Worm (Caenorhabditis elegans) whole organism, young adult: ENCODE results near the gene nep-20.

Experiments used
- C17E4.6 ChIP-seq: fragments of 200-800 bp; sonication (Bioruptor generic); IDR thresholded peaks from 2 replicates; pipeline ENCODE4 v1.3.6; 2022; ENCODE audit warnings: missing genetic modification reagents, missing genetic modification characterization, missing compliant biosample characterization
- D2030.7 ChIP-seq: fragments of 200-800 bp; sonication (Bioruptor generic); IDR thresholded peaks from 2 replicates; pipeline ENCODE4 v1.3.6; 2022; ENCODE audit warnings: missing genetic modification reagents, missing genetic modification characterization, missing compliant biosample characterization
- F22D6.2 ChIP-seq: sonication (generic microtip); optimal IDR thresholded peaks from 2 replicates; lab custom pipeline; 2016; ENCODE audit warnings: mild to moderate bottlenecking, missing genetic modification characterization, missing compliant biosample characterization
- F52B5.7 ChIP-seq: sonication (generic microtip); optimal IDR thresholded peaks from 2 replicates; lab custom pipeline; 2016; ENCODE audit warnings: mild to moderate bottlenecking, missing genetic modification characterization, missing compliant biosample characterization
- F57C9.4 ChIP-seq: sonication (generic microtip); optimal IDR thresholded peaks from 2 replicates; lab custom pipeline; 2017; ENCODE audit warnings: mild to moderate bottlenecking, missing genetic modification characterization, missing compliant biosample characterization
- K11D2.4 ChIP-seq: fragments of 200-800 bp; sonication (Bioruptor generic); IDR thresholded peaks from 2 replicates; pipeline ENCODE4 v1.3.6; 2022; ENCODE audit warnings: missing genetic modification reagents, missing genetic modification characterization, missing compliant biosample characterization
- Y53F4B.3 ChIP-seq: fragments of 200-800 bp; sonication (Bioruptor generic); IDR thresholded peaks from 2 replicates; pipeline ENCODE4 v1.3.6; 2022; ENCODE audit warnings: missing genetic modification reagents, missing genetic modification characterization, missing compliant biosample characterization
- Y53G8AR.9 ChIP-seq: fragments of 200-800 bp; sonication (Bioruptor generic); conservative IDR thresholded peaks from 2 replicates; pipeline ENCODE4 v1.3.6; 2022; ENCODE audit warnings: missing genetic modification reagents, missing genetic modification characterization, missing compliant biosample characterization
- aptf-2 ChIP-seq: fragments of 200-800 bp; sonication (Bioruptor generic); conservative IDR thresholded peaks from 2 replicates; pipeline ENCODE4 v1.3.6; 2022; ENCODE audit warnings: missing genetic modification reagents, missing genetic modification characterization, missing compliant biosample characterization
- aptf-3 ChIP-seq: fragments of 200-800 bp; sonication (Bioruptor generic); IDR thresholded peaks from 2 replicates; pipeline ENCODE4 v1.3.6; 2022; ENCODE audit warnings: missing genetic modification characterization, missing compliant biosample characterization
- athp-1 ChIP-seq: sonication (generic microtip); optimal IDR thresholded peaks from 2 replicates; lab custom pipeline; 2017; ENCODE audit warnings: mild to moderate bottlenecking, missing genetic modification characterization, missing compliant biosample characterization
- attf-5 ChIP-seq: fragments of 200-800 bp; sonication (Bioruptor generic); optimal IDR thresholded peaks from 2 replicates; lab custom pipeline; 2018; ENCODE audit warnings: mild to moderate bottlenecking, missing genetic modification characterization, missing compliant biosample characterization
- attf-6 ChIP-seq: fragments of 200-800 bp; sonication (Bioruptor generic); IDR thresholded peaks from 2 replicates; pipeline ENCODE4 v1.3.6; 2022; ENCODE audit warnings: missing genetic modification reagents, missing genetic modification characterization, missing compliant biosample characterization
- bed-1 ChIP-seq: fragments of 200-800 bp; sonication (Bioruptor generic); IDR thresholded peaks from 2 replicates; pipeline ENCODE4 v1.3.6; 2022; ENCODE audit warnings: missing genetic modification reagents, missing genetic modification characterization, missing compliant biosample characterization
- cebp-1 ChIP-seq, 2 experiments: fragments of 200-800 bp in 1 of 2; sonication (Bioruptor generic) in 1 of 2; sonication (generic microtip) in 1 of 2; IDR thresholded peaks in 1 of 2; optimal IDR thresholded peaks in 1 of 2; 2 replicates each; pipeline versions ENCODE4 v1.3.6 to Lab custom; 2017 to 2022; ENCODE audit warnings: missing compliant biosample characterization in 2 of 2, missing genetic modification characterization in 2 of 2, mild to moderate bottlenecking in 1 of 2, missing genetic modification reagents in 1 of 2, moderate library complexity in 1 of 2
- ceh-27 ChIP-seq: fragments of 200-800 bp; sonication (Bioruptor generic); optimal IDR thresholded peaks from 2 replicates; lab custom pipeline; 2018; ENCODE audit warnings: mild to moderate bottlenecking, missing genetic modification characterization, moderate library complexity, missing compliant biosample characterization
- ceh-40 ChIP-seq: fragments of 200-800 bp; sonication (Bioruptor generic); IDR thresholded peaks from 2 replicates; pipeline ENCODE4 v1.3.6; 2022; ENCODE audit warnings: missing genetic modification characterization, missing compliant biosample characterization
- ceh-58 ChIP-seq: fragments of 200-800 bp; sonication (Bioruptor generic); IDR thresholded peaks from 2 replicates; pipeline ENCODE4 v1.3.6; 2022; ENCODE audit warnings: missing genetic modification characterization, missing compliant biosample characterization
- ceh-91 ChIP-seq: fragments of 200-800 bp; sonication (Bioruptor generic); IDR thresholded peaks from 2 replicates; pipeline ENCODE4 v1.3.6; 2022; ENCODE audit warnings: missing genetic modification reagents, missing genetic modification characterization, missing compliant biosample characterization
- dox-1 ChIP-seq: fragments of 200-800 bp; sonication (Bioruptor generic); IDR thresholded peaks from 2 replicates; pipeline ENCODE4 v1.3.6; 2022; ENCODE audit warnings: missing genetic modification reagents, missing genetic modification characterization, missing compliant biosample characterization
- egl-44 ChIP-seq: fragments of 200-800 bp; sonication (Bioruptor generic); IDR thresholded peaks from 2 replicates; pipeline ENCODE4 v1.3.6; 2022; ENCODE audit warnings: missing genetic modification reagents, missing genetic modification characterization, missing compliant biosample characterization
- ekl-4 ChIP-seq: fragments of 200-800 bp; sonication (Bioruptor generic); IDR thresholded peaks from 2 replicates; pipeline ENCODE4 v1.3.6; 2022; ENCODE audit warnings: missing genetic modification reagents, missing genetic modification characterization, missing compliant biosample characterization
- fkh-3 ChIP-seq: sonication (generic microtip); optimal IDR thresholded peaks from 2 replicates; lab custom pipeline; 2016; ENCODE audit warnings: mild to moderate bottlenecking, missing genetic modification characterization, missing compliant biosample characterization
- gei-17 ChIP-seq: fragments of 200-800 bp; sonication (Bioruptor generic); optimal IDR thresholded peaks from 2 replicates; lab custom pipeline; 2018; ENCODE audit warnings: mild to moderate bottlenecking, missing genetic modification characterization, missing compliant biosample characterization
- him-1 ChIP-seq: sonication (generic microtip); optimal IDR thresholded peaks from 2 replicates; lab custom pipeline; 2016; ENCODE audit warnings: missing genotype, missing genetic modification reagents, missing genetic modification characterization, missing compliant biosample characterization
- hmg-20 ChIP-seq: fragments of 200-800 bp; sonication (Bioruptor generic); IDR thresholded peaks from 2 replicates; pipeline ENCODE4 v1.3.6; 2022; ENCODE audit warnings: missing genetic modification reagents, missing genetic modification characterization, missing compliant biosample characterization
- lag-1 ChIP-seq: fragments of 200-800 bp; sonication (Bioruptor generic); IDR thresholded peaks from 2 replicates; pipeline ENCODE4 v1.3.6; 2022; ENCODE audit warnings: missing genetic modification reagents, missing genetic modification characterization, missing compliant biosample characterization
- let-607 ChIP-seq, 2 experiments: fragments of 200-800 bp in 1 of 2; sonication (Bioruptor generic) in 1 of 2; sonication (generic microtip) in 1 of 2; optimal IDR thresholded peaks; 2 replicates each; lab custom pipeline; 2016 to 2018; ENCODE audit warnings: mild to moderate bottlenecking in 2 of 2, missing compliant biosample characterization in 2 of 2, missing genetic modification characterization in 2 of 2, moderate library complexity in 2 of 2, missing genotype in 1 of 2
- lin-26 ChIP-seq: fragments of 200-800 bp; sonication (Bioruptor generic); IDR thresholded peaks from 2 replicates; pipeline ENCODE4 v1.3.6; 2022; ENCODE audit warnings: missing genetic modification reagents, missing genetic modification characterization, missing compliant biosample characterization
- lin-54 ChIP-seq: fragments of 200-800 bp; sonication (Bioruptor generic); optimal IDR thresholded peaks from 2 replicates; lab custom pipeline; 2018; ENCODE audit warnings: mild to moderate bottlenecking, missing genetic modification characterization, missing compliant biosample characterization
- madf-3 ChIP-seq: fragments of 200-800 bp; sonication (Bioruptor generic); IDR thresholded peaks from 2 replicates; pipeline ENCODE4 v1.3.6; 2022; ENCODE audit warnings: missing genetic modification reagents, missing genetic modification characterization, missing compliant biosample characterization
- mel-28 ChIP-seq: sonication (generic microtip); optimal IDR thresholded peaks from 2 replicates; lab custom pipeline; 2016; ENCODE audit warnings: borderline replicate concordance, mild to moderate bottlenecking, missing genetic modification characterization, missing compliant biosample characterization
- nhr-120 ChIP-seq: fragments of 200-800 bp; sonication (Bioruptor generic); IDR thresholded peaks from 2 replicates; pipeline ENCODE4 v1.3.6; 2022; ENCODE audit warnings: missing genetic modification characterization, missing compliant biosample characterization
- nhr-179 ChIP-seq: sonication (generic microtip); optimal IDR thresholded peaks from 2 replicates; lab custom pipeline; 2016; ENCODE audit warnings: mild to moderate bottlenecking, missing genetic modification characterization, missing compliant biosample characterization
- nhr-27 ChIP-seq: fragments of 200-800 bp; sonication (Bioruptor generic); optimal IDR thresholded peaks from 2 replicates; lab custom pipeline; 2018; ENCODE audit warnings: mild to moderate bottlenecking, missing genetic modification characterization, moderate library complexity, missing compliant biosample characterization
- rcor-1 ChIP-seq: fragments of 200-800 bp; sonication (Bioruptor generic); IDR thresholded peaks from 2 replicates; pipeline ENCODE4 v1.3.6; 2022; ENCODE audit warnings: missing genetic modification reagents, missing genetic modification characterization, missing compliant biosample characterization
- rec-8 ChIP-seq, 2 experiments: sonication (generic microtip); optimal IDR thresholded peaks; 2 replicates each; lab custom pipeline; 2016; ENCODE audit warnings: mild to moderate bottlenecking in 2 of 2, missing genetic modification characterization in 2 of 2, missing genetic modification reagents in 2 of 2, missing genotype in 2 of 2, missing biosample characterization in 1 of 2, missing compliant biosample characterization in 1 of 2, moderate library complexity in 1 of 2
- snpc-1.1 ChIP-seq: sonication (generic microtip); optimal IDR thresholded peaks from 2 replicates; lab custom pipeline; 2017; ENCODE audit warnings: missing genetic modification characterization, mild to moderate bottlenecking, missing compliant biosample characterization, antibody characterized with exemption, moderate library complexity, missing genotype, missing genetic modification reagents; ENCODE audit not compliant: insufficient read depth
- sptf-2 ChIP-seq: fragments of 200-800 bp; sonication (Bioruptor generic); optimal IDR thresholded peaks from 2 replicates; lab custom pipeline; 2018; ENCODE audit warnings: mild to moderate bottlenecking, missing genetic modification characterization, missing compliant biosample characterization
- tbx-9 ChIP-seq: sonication (generic microtip); optimal IDR thresholded peaks from 2 replicates; lab custom pipeline; 2016; ENCODE audit warnings: borderline replicate concordance, missing genetic modification characterization, inconsistent platforms, missing compliant biosample characterization
- unc-62 ChIP-seq: fragments of 150-350 bp; optimal IDR thresholded peaks from 2 replicates; lab custom pipeline; 2014; ENCODE audit warnings: missing biosample characterization, missing genetic modification reagents, missing genetic modification characterization
- zfh-2 ChIP-seq: fragments of 200-800 bp; sonication (Bioruptor generic); conservative IDR thresholded peaks from 2 replicates; pipeline ENCODE4 v1.3.6; 2022; ENCODE audit warnings: missing genetic modification reagents, missing genetic modification characterization, missing compliant biosample characterization
- zim-3 ChIP-seq: sonication (generic microtip); optimal IDR thresholded peaks from 2 replicates; lab custom pipeline; 2017; ENCODE audit warnings: mild to moderate bottlenecking, missing genetic modification characterization, moderate library complexity, missing compliant biosample characterization
- ztf-18 ChIP-seq: sonication (generic microtip); optimal IDR thresholded peaks from 2 replicates; lab custom pipeline; 2016; ENCODE audit warnings: missing genotype, mild to moderate bottlenecking, missing genetic modification characterization, missing compliant biosample characterization
- ztf-25 ChIP-seq: fragments of 200-800 bp; sonication (Bioruptor generic); IDR thresholded peaks from 2 replicates; pipeline ENCODE4 v1.3.6; 2022; ENCODE audit warnings: missing genetic modification reagents, missing genetic modification characterization, missing compliant biosample characterization
- ztf-28 ChIP-seq: fragments of 200-800 bp; sonication (Bioruptor generic); IDR thresholded peaks from 2 replicates; pipeline ENCODE4 v1.3.6; 2022; ENCODE audit warnings: missing genetic modification reagents, missing genetic modification characterization, missing compliant biosample characterization
- ztf-3 ChIP-seq: fragments of 200-800 bp; sonication (Bioruptor generic); optimal IDR thresholded peaks from 2 replicates; lab custom pipeline; 2018; ENCODE audit warnings: mild to moderate bottlenecking, missing genetic modification characterization, missing compliant biosample characterization

The nep-20 gene

ce11 chrII:3439244-3439698 is 43.9 kb upstream of the nep-20 start (continued):
- TF ChIP-seq bed-1 (GFP tag; lab: Robert Waterston, UW), result no peak
- TF ChIP-seq let-607 (tag; optimal IDR thresholded peaks at IDR 0.05; lab: Kevin White, UChicago), result peak; percentile 25 to 54
- peak; percentile 55 for TF ChIP-seq attf-5 (GFP tag; lab: Kevin White, UChicago)
- peak; percentile 81; the same call in 1 of the 2 replicates for TF ChIP-seq egl-44 (GFP tag; lab: Robert Waterston, UW)
- peak; percentile 73; the same call in 1 of the 2 replicates for TF ChIP-seq Y53G8AR.9 (GFP tag; lab: Robert Waterston, UW)
- peak; percentile 75 for TF ChIP-seq ekl-4
- TF ChIP-seq ztf-18 (tag; lab: Kevin White, UChicago), result peak; percentile 66
- no peak for TF ChIP-seq unc-62 (GFP tag; lab: Kevin White, UChicago)
- TF ChIP-seq tbx-9 (tag; lab: Kevin White, UChicago), result no peak
- TF ChIP-seq madf-3 (GFP tag; lab: Robert Waterston, UW), result no peak
- peak; percentile 76; the same call in 1 of the 2 replicates for TF ChIP-seq ceh-40 (GFP tag; lab: Robert Waterston, UW)
- TF ChIP-seq sptf-2 (GFP tag; lab: Kevin White, UChicago), result peak; percentile 73
- no peak for TF ChIP-seq lag-1 (GFP tag; lab: Robert Waterston, UW)
- peak; percentile 71 for TF ChIP-seq zim-3
- peak; percentile 93 for TF ChIP-seq him-1 (tag; lab: Kevin White, UChicago)
- TF ChIP-seq zfh-2, result peak; percentile 92
- no peak for TF ChIP-seq mel-28 (tag; lab: Kevin White, UChicago)
- TF ChIP-seq D2030.7 (GFP tag; lab: Robert Waterston, UW), result peak; percentile 86
- TF ChIP-seq ztf-3, result peak; percentile 57
- TF ChIP-seq rec-8 (tag; optimal IDR thresholded peaks at IDR 0.05; lab: Kevin White, UChicago), result peak; percentile 74 to 82
- TF ChIP-seq athp-1 (tag; lab: Kevin White, UChicago), result peak; percentile 74
- no peak for TF ChIP-seq K11D2.4 (GFP tag; lab: Robert Waterston, UW)
- 0 out of 2 replicates have a peak, but pooled peaks have one; percentile 39 for TF ChIP-seq attf-6 (GFP tag; lab: Robert Waterston, UW)
- peak; percentile 96 for TF ChIP-seq lin-26 (GFP tag; lab: Robert Waterston, UW)
- TF ChIP-seq ztf-25 (GFP tag; lab: Robert Waterston, UW), result peak; percentile 60; the same call in 1 of the 2 replicates
- peak; percentile 48 for TF ChIP-seq ceh-27 (GFP tag; lab: Kevin White, UChicago)
- TF ChIP-seq cebp-1 (GFP tag; IDR thresholded peaks at IDR 0.05; lab: Robert Waterston, UW), result no peak
- peak; percentile 76 for TF ChIP-seq cebp-1 (tag; optimal IDR thresholded peaks at IDR 0.05; lab: Kevin White, UChicago)
- TF ChIP-seq aptf-2, result peak; percentile 43; the same call in 1 of the 2 replicates
- TF ChIP-seq ztf-28 (GFP tag; lab: Robert Waterston, UW), result no peak
- TF ChIP-seq lin-54 (GFP tag; lab: Kevin White, UChicago), result peak; percentile 59
- TF ChIP-seq aptf-3 (GFP tag; lab: Robert Waterston, UW), result 0 out of 2 replicates have a peak, but pooled peaks have one; percentile 37
- no peak for TF ChIP-seq nhr-179 (tag; lab: Kevin White, UChicago)
- TF ChIP-seq F52B5.7 (tag; lab: Kevin White, UChicago), result peak; percentile 8
- peak; percentile 7 for TF ChIP-seq snpc-1.1
- peak; percentile 43; the same call in 1 of the 2 replicates for TF ChIP-seq rcor-1 (GFP tag; lab: Robert Waterston, UW)
- TF ChIP-seq ceh-58 (GFP tag; lab: Robert Waterston, UW), result 0 out of 2 replicates have a peak, but pooled peaks have one; percentile 54
- TF ChIP-seq C17E4.6 (GFP tag; lab: Robert Waterston, UW), result peak; percentile 77
- TF ChIP-seq ceh-91 (GFP tag; lab: Robert Waterston, UW), result 0 out of 2 replicates have a peak, but pooled peaks have one; percentile 21
- peak; percentile 63; the same call in 1 of the 2 replicates for TF ChIP-seq hmg-20 (GFP tag; lab: Robert Waterston, UW)
- peak; percentile 92 for TF ChIP-seq dox-1
- TF ChIP-seq fkh-3 (tag; lab: Kevin White, UChicago), result no peak
- TF ChIP-seq nhr-120, result 0 out of 2 replicates have a peak, but pooled peaks have one; percentile 79
- peak; percentile 46 for TF ChIP-seq gei-17 (GFP tag; lab: Kevin White, UChicago)
- TF ChIP-seq F22D6.2 (tag; lab: Kevin White, UChicago), result no peak
- peak; percentile 69 for TF ChIP-seq nhr-27 (tag; lab: Kevin White, UChicago)
- no peak for TF ChIP-seq F57C9.4 (tag; lab: Kevin White, UChicago)
- no peak for TF ChIP-seq Y53F4B.3 (GFP tag; lab: Robert Waterston, UW)
